Fruit fly (Drosophila melanogaster) whole organism, wandering third instar larva: Measurements from ENCODE around the gene ebi.

Source experiments
- Abd-B ChIP-seq: fragments of >200 bp; optimal IDR thresholded peaks from 2 replicates; lab custom pipeline; 2017; ENCODE audit warnings: missing biosample characterization, missing genetic modification characterization
- Dfd ChIP-seq: fragments of >200 bp; optimal IDR thresholded peaks from 2 replicates; lab custom pipeline; 2017; ENCODE audit warnings: missing biosample characterization, missing genetic modification characterization
- Hnf4 ChIP-seq: fragments of 200-800 bp; sonication (Bioruptor generic); optimal IDR thresholded peaks from 2 replicates; lab custom pipeline; 2016; ENCODE audit warnings: missing biosample characterization, mild to moderate bottlenecking, missing genetic modification characterization
- Myc ChIP-seq: fragments of >200 bp; optimal IDR thresholded peaks from 2 replicates; lab custom pipeline; 2017
- OdsH ChIP-seq: fragments of 200-800 bp; sonication (Bioruptor generic); optimal IDR thresholded peaks from 2 replicates; lab custom pipeline; 2016; ENCODE audit warnings: missing biosample characterization, mild to moderate bottlenecking, missing genetic modification characterization
- br ChIP-seq: fragments of 200-800 bp; sonication (Bioruptor generic); optimal IDR thresholded peaks from 2 replicates; lab custom pipeline; 2016; ENCODE audit warnings: missing biosample characterization, missing genetic modification characterization
- dl ChIP-seq, 2 experiments: fragments of 175-275, 200-275 bp in 1 of 2; fragments of 200-275 bp in 1 of 2; sonication (Bioruptor generic); optimal IDR thresholded peaks; lab custom pipeline; 2018; ENCODE audit warnings: mild to moderate bottlenecking in 2 of 2, missing biosample characterization in 2 of 2, missing genetic modification characterization in 2 of 2, moderate library complexity in 2 of 2; ENCODE audit not compliant: partially characterized antibody in 2 of 2, insufficient read depth in 1 of 2

DNA sequence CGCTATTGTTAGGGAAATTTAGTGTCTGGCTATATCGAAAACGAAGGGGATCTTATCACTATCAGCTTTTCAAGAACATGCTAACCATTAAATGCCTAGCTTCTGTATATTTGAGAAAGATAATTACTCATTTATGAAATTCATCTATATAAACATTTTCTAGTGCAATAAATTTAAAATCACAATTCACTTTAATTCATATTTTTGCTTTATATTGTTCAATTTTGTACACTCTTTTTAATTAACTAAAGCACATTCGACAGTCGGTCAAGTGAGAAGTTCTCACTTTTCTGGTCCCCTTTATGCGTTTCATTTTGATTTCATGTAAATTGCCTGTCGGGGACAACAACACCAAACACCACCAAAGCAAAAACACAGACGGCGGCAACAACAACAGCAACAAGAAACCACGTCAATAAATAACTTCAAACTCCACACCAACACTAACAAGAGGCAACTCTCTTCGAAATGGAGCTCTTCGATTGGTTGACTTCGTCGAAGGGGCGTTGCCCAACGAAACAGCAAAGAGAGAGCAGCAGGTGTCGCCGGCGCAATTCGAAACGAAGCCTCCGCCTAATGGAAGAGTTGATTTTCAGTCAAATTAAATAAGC, 46.4 kb upstream of the ebi start:
- TF ChIP-seq Dfd (GFP tag; lab: Kevin White, UChicago) = no peak
- TF ChIP-seq Myc (lab: Kevin White, UChicago) = no peak
- no peak for TF ChIP-seq br (GFP tag; lab: Kevin White, UChicago)
- TF ChIP-seq Hnf4 (GFP tag; lab: Kevin White, UChicago) = no peak
- TF ChIP-seq dl (GFP tag; optimal IDR thresholded peaks at IDR 0.05; lab: Kevin White, UChicago; ENCODE audit: insufficient read depth in 1 of 2, partially characterized antibody in 2 of 2) = no peak
- no peak for TF ChIP-seq Abd-B
- TF ChIP-seq OdsH (GFP tag; lab: Kevin White, UChicago) = no peak
